Worm (Caenorhabditis elegans) whole organism, young adult: ENCODE measurements around the gene dsl-3.

Experiments used
- B0035.1 ChIP-seq: sonication (generic microtip); optimal IDR thresholded peaks from 2 replicates; lab custom pipeline; 2016; ENCODE audit warnings: missing genetic modification characterization, mild to moderate bottlenecking, missing compliant biosample characterization, missing genotype, missing genetic modification reagents
- B0261.1 ChIP-seq: sonication (generic microtip); optimal IDR thresholded peaks from 2 replicates; lab custom pipeline; 2016; ENCODE audit warnings: mild to moderate bottlenecking, missing genetic modification characterization, moderate library complexity, missing compliant biosample characterization
- D2030.7 ChIP-seq: fragments of 200-800 bp; sonication (Bioruptor generic); IDR thresholded peaks from 2 replicates; pipeline ENCODE4 v1.3.6; 2022; ENCODE audit warnings: missing genetic modification reagents, missing genetic modification characterization, missing compliant biosample characterization
- F22D6.2 ChIP-seq: sonication (generic microtip); optimal IDR thresholded peaks from 2 replicates; lab custom pipeline; 2016; ENCODE audit warnings: mild to moderate bottlenecking, missing genetic modification characterization, missing compliant biosample characterization
- F23B12.7 ChIP-seq: sonication (generic microtip); optimal IDR thresholded peaks from 2 replicates; lab custom pipeline; 2017; ENCODE audit warnings: missing genetic modification characterization, mild to moderate bottlenecking, missing compliant biosample characterization, antibody characterized with exemption, moderate library complexity; ENCODE audit not compliant: insufficient read depth
- F39B2.1 ChIP-seq: fragments of 200-800 bp; sonication (Bioruptor generic); IDR thresholded peaks from 2 replicates; pipeline ENCODE4 v1.3.6; 2022; ENCODE audit warnings: missing genetic modification reagents, missing genetic modification characterization, missing compliant biosample characterization
- F49E8.2 ChIP-seq: sonication (generic microtip); optimal IDR thresholded peaks from 3 replicates; lab custom pipeline; 2017; ENCODE audit warnings: missing genetic modification characterization, mild to moderate bottlenecking, missing compliant biosample characterization, antibody characterized with exemption, moderate library complexity; ENCODE audit not compliant: insufficient read depth
- F52B5.7 ChIP-seq: sonication (generic microtip); optimal IDR thresholded peaks from 2 replicates; lab custom pipeline; 2016; ENCODE audit warnings: mild to moderate bottlenecking, missing genetic modification characterization, missing compliant biosample characterization
- F55B11.4 ChIP-seq: sonication (generic microtip); optimal IDR thresholded peaks from 2 replicates; lab custom pipeline; 2016; ENCODE audit warnings: missing compliant biosample characterization, missing genetic modification characterization, borderline replicate concordance; ENCODE audit not compliant: insufficient read depth
- F57C9.4 ChIP-seq: sonication (generic microtip); optimal IDR thresholded peaks from 2 replicates; lab custom pipeline; 2017; ENCODE audit warnings: mild to moderate bottlenecking, missing genetic modification characterization, missing compliant biosample characterization
- K11D2.4 ChIP-seq: fragments of 200-800 bp; sonication (Bioruptor generic); IDR thresholded peaks from 2 replicates; pipeline ENCODE4 v1.3.6; 2022; ENCODE audit warnings: missing genetic modification reagents, missing genetic modification characterization, missing compliant biosample characterization
- T07F8.4 ChIP-seq: sonication (generic microtip); optimal IDR thresholded peaks from 2 replicates; lab custom pipeline; 2016; ENCODE audit warnings: mild to moderate bottlenecking, missing genetic modification characterization, moderate library complexity, missing compliant biosample characterization
- T26A5.8 ChIP-seq: sonication (generic microtip); optimal IDR thresholded peaks from 2 replicates; lab custom pipeline; 2016; ENCODE audit warnings: missing genetic modification characterization, missing compliant biosample characterization
- Y79H2A.3 ChIP-seq: fragments of 200-800 bp; sonication (Bioruptor generic); conservative IDR thresholded peaks from 2 replicates; pipeline ENCODE4 v1.3.6; 2022; ENCODE audit warnings: missing genetic modification reagents, missing genetic modification characterization, missing compliant biosample characterization
- akir-1 ChIP-seq: fragments of 200-800 bp; sonication (Bioruptor generic); optimal IDR thresholded peaks from 2 replicates; lab custom pipeline; 2018; ENCODE audit warnings: mild to moderate bottlenecking, missing genetic modification characterization, moderate library complexity, missing compliant biosample characterization
- aptf-3 ChIP-seq: fragments of 200-800 bp; sonication (Bioruptor generic); IDR thresholded peaks from 2 replicates; pipeline ENCODE4 v1.3.6; 2022; ENCODE audit warnings: missing genetic modification characterization, missing compliant biosample characterization
- athp-1 ChIP-seq: sonication (generic microtip); optimal IDR thresholded peaks from 2 replicates; lab custom pipeline; 2017; ENCODE audit warnings: mild to moderate bottlenecking, missing genetic modification characterization, missing compliant biosample characterization
- attf-5 ChIP-seq: fragments of 200-800 bp; sonication (Bioruptor generic); optimal IDR thresholded peaks from 2 replicates; lab custom pipeline; 2018; ENCODE audit warnings: mild to moderate bottlenecking, missing genetic modification characterization, missing compliant biosample characterization
- bed-2 ChIP-seq: fragments of 200-800 bp; sonication (Bioruptor generic); IDR thresholded peaks from 2 replicates; pipeline ENCODE4 v1.3.6; 2022; ENCODE audit warnings: missing genetic modification reagents, missing genetic modification characterization, missing compliant biosample characterization
- ccch-3 ChIP-seq: fragments of 200-800 bp; sonication (Bioruptor generic); optimal IDR thresholded peaks from 2 replicates; lab custom pipeline; 2018; ENCODE audit warnings: mild to moderate bottlenecking, missing genetic modification characterization, missing compliant biosample characterization
- ceh-79 ChIP-seq: sonication (generic microtip); optimal IDR thresholded peaks from 2 replicates; lab custom pipeline; 2017; ENCODE audit warnings: mild to moderate bottlenecking, missing genetic modification characterization, missing compliant biosample characterization
- dpl-1 ChIP-seq: fragments of 150-350 bp; optimal IDR thresholded peaks from 2 replicates; lab custom pipeline; 2014; ENCODE audit warnings: missing biosample characterization, missing genetic modification reagents, missing genetic modification characterization
- efl-1 ChIP-seq: fragments of 150-350 bp; optimal IDR thresholded peaks from 2 replicates; lab custom pipeline; 2014; ENCODE audit warnings: missing biosample characterization, missing genetic modification reagents, missing genetic modification characterization
- egrh-3 ChIP-seq: fragments of 200-800 bp; sonication (Bioruptor generic); IDR thresholded peaks from 2 replicates; pipeline ENCODE4 v1.3.6; 2022; ENCODE audit warnings: missing genetic modification reagents, missing genetic modification characterization, missing compliant biosample characterization
- ets-4 ChIP-seq: fragments of 200-800 bp; sonication (Bioruptor generic); optimal IDR thresholded peaks from 2 replicates; lab custom pipeline; 2018; ENCODE audit warnings: mild to moderate bottlenecking, missing genetic modification characterization, missing compliant biosample characterization
- gei-17 ChIP-seq: fragments of 200-800 bp; sonication (Bioruptor generic); optimal IDR thresholded peaks from 2 replicates; lab custom pipeline; 2018; ENCODE audit warnings: mild to moderate bottlenecking, missing genetic modification characterization, missing compliant biosample characterization
- hlh-26 ChIP-seq: fragments of 200-800 bp; sonication (Bioruptor generic); conservative IDR thresholded peaks from 2 replicates; pipeline ENCODE4 v1.3.6; 2022; ENCODE audit warnings: missing genetic modification reagents, missing genetic modification characterization, missing compliant biosample characterization
- hmg-1.2 ChIP-seq: fragments of 200-800 bp; sonication (Bioruptor generic); IDR thresholded peaks from 2 replicates; pipeline ENCODE4 v1.3.6; 2022; ENCODE audit warnings: missing genetic modification reagents, missing genetic modification characterization, missing compliant biosample characterization
- hrde-1 ChIP-seq: sonication (generic microtip); optimal IDR thresholded peaks from 2 replicates; lab custom pipeline; 2016; ENCODE audit warnings: missing genetic modification characterization, mild to moderate bottlenecking, missing compliant biosample characterization, moderate library complexity, missing genotype, missing genetic modification reagents, borderline replicate concordance
- lag-1 ChIP-seq: fragments of 200-800 bp; sonication (Bioruptor generic); IDR thresholded peaks from 2 replicates; pipeline ENCODE4 v1.3.6; 2022; ENCODE audit warnings: missing genetic modification reagents, missing genetic modification characterization, missing compliant biosample characterization
- let-526 ChIP-seq: fragments of 200-800 bp; sonication (Bioruptor generic); IDR thresholded peaks from 2 replicates; pipeline ENCODE4 v1.3.6; 2022; ENCODE audit warnings: missing genetic modification reagents, missing genetic modification characterization, missing compliant biosample characterization
- lin-35 ChIP-seq, 3 experiments: fragments of 150-350 bp in 2 of 3; sonication (generic microtip) in 1 of 3; optimal IDR thresholded peaks; 2 replicates each; lab custom pipeline; 2014 to 2018; ENCODE audit warnings: missing biosample characterization in 3 of 3, missing genetic modification characterization in 3 of 3, missing genetic modification reagents in 3 of 3
- lsl-1 ChIP-seq: fragments of 200-800 bp; sonication (Bioruptor generic); optimal IDR thresholded peaks from 2 replicates; lab custom pipeline; 2018; ENCODE audit warnings: mild to moderate bottlenecking, missing genetic modification characterization, moderate library complexity, missing compliant biosample characterization
- lsy-27 ChIP-seq: sonication (generic microtip); optimal IDR thresholded peaks from 2 replicates; lab custom pipeline; 2017; ENCODE audit warnings: missing genetic modification characterization, mild to moderate bottlenecking, missing compliant biosample characterization, antibody characterized with exemption, missing genotype, borderline replicate concordance; ENCODE audit not compliant: insufficient read depth
- madf-8 ChIP-seq: fragments of 200-800 bp; sonication (Bioruptor generic); conservative IDR thresholded peaks from 2 replicates; pipeline ENCODE4 v1.3.6; 2022; ENCODE audit warnings: missing genetic modification reagents, missing genetic modification characterization, missing compliant biosample characterization
- mes-4 ChIP-seq: sonication (generic microtip); optimal IDR thresholded peaks from 2 replicates; lab custom pipeline; 2016; ENCODE audit warnings: missing genotype, missing genetic modification characterization, missing compliant biosample characterization
- mxl-1 ChIP-seq: sonication (generic microtip); optimal IDR thresholded peaks from 2 replicates; lab custom pipeline; 2016; ENCODE audit warnings: missing genetic modification characterization, missing compliant biosample characterization
- nfya-1 ChIP-seq: sonication (generic microtip); optimal IDR thresholded peaks from 2 replicates; lab custom pipeline; 2017; ENCODE audit warnings: antibody characterized with exemption, missing compliant biosample characterization, missing genetic modification characterization, borderline replicate concordance; ENCODE audit not compliant: insufficient read depth
- nhr-90 ChIP-seq: sonication (generic microtip); optimal IDR thresholded peaks from 2 replicates; lab custom pipeline; 2016; ENCODE audit warnings: missing genotype, mild to moderate bottlenecking, missing genetic modification characterization, missing compliant biosample characterization
- rcor-1 ChIP-seq: fragments of 200-800 bp; sonication (Bioruptor generic); IDR thresholded peaks from 2 replicates; pipeline ENCODE4 v1.3.6; 2022; ENCODE audit warnings: missing genetic modification reagents, missing genetic modification characterization, missing compliant biosample characterization
- rec-8 ChIP-seq, 2 experiments: sonication (generic microtip); optimal IDR thresholded peaks; 2 replicates each; lab custom pipeline; 2016; ENCODE audit warnings: mild to moderate bottlenecking in 2 of 2, missing genetic modification characterization in 2 of 2, missing genetic modification reagents in 2 of 2, missing genotype in 2 of 2, missing biosample characterization in 1 of 2, missing compliant biosample characterization in 1 of 2, moderate library complexity in 1 of 2
- sea-2 ChIP-seq: fragments of 200-800 bp; sonication (Bioruptor generic); IDR thresholded peaks from 2 replicates; pipeline ENCODE4 v1.3.6; 2022; ENCODE audit warnings: missing genetic modification characterization, missing compliant biosample characterization
- snpc-3.4 ChIP-seq: sonication (generic microtip); optimal IDR thresholded peaks from 2 replicates; lab custom pipeline; 2017; ENCODE audit warnings: missing genetic modification characterization, mild to moderate bottlenecking, missing compliant biosample characterization, antibody characterized with exemption, moderate library complexity, missing genotype, missing genetic modification reagents
- xnd-1 ChIP-seq: sonication (generic microtip); optimal IDR thresholded peaks from 2 replicates; lab custom pipeline; 2016; ENCODE audit warnings: missing genotype, missing genetic modification reagents, missing genetic modification characterization, missing compliant biosample characterization
- ztf-22 ChIP-seq: fragments of 200-800 bp; sonication (Bioruptor generic); optimal IDR thresholded peaks from 2 replicates; lab custom pipeline; 2018; ENCODE audit warnings: mild to moderate bottlenecking, missing genetic modification characterization, moderate library complexity, missing compliant biosample characterization
- ztf-6 ChIP-seq: fragments of 200-800 bp; sonication (Bioruptor generic); IDR thresholded peaks from 2 replicates; pipeline ENCODE4 v1.3.6; 2022; ENCODE audit warnings: missing genetic modification reagents, missing genetic modification characterization, missing compliant biosample characterization

The dsl-3 gene

ce11 chrIV:1659045-1659741 is 49.1 kb downstream of the dsl-3 start, which contains the start of gene rps-28 (continued):
- TF ChIP-seq lsy-27 (tag; lab: Kevin White, UChicago), result peak; percentile 70
- no peak for TF ChIP-seq T26A5.8 (tag; lab: Kevin White, UChicago)
- TF ChIP-seq mxl-1 (tag; lab: Kevin White, UChicago), result no peak
- TF ChIP-seq sea-2 (GFP tag; lab: Robert Waterston, UW), result no peak
- TF ChIP-seq Y79H2A.3 (GFP tag; lab: Robert Waterston, UW), result no peak; the same call in 1 of the 2 replicates
- no peak for TF ChIP-seq hlh-26 (GFP tag; lab: Robert Waterston, UW)
- peak; percentile 99 for TF ChIP-seq attf-5 (GFP tag; lab: Kevin White, UChicago)
- TF ChIP-seq D2030.7, result peak; percentile 94
- TF ChIP-seq B0261.1 (tag; lab: Kevin White, UChicago), result peak; percentile 27
- peak; percentile 92 for TF ChIP-seq K11D2.4 (GFP tag; lab: Robert Waterston, UW)
- peak; percentile 67 for TF ChIP-seq nhr-90 (tag; lab: Kevin White, UChicago)
- no peak for TF ChIP-seq akir-1 (GFP tag; lab: Kevin White, UChicago)
- TF ChIP-seq gei-17 (GFP tag; lab: Kevin White, UChicago), result peak; percentile 47
- no peak for TF ChIP-seq ccch-3 (GFP tag; lab: Kevin White, UChicago)
- peak; percentile 97 for TF ChIP-seq F49E8.2 (tag; lab: Kevin White, UChicago)
- TF ChIP-seq ceh-79 (tag; lab: Kevin White, UChicago), result no peak
- TF ChIP-seq F23B12.7 (tag; lab: Kevin White, UChicago), result peak; percentile 97
- TF ChIP-seq efl-1 (GFP tag; lab: Kevin White, UChicago), result peak; percentile 76
- TF ChIP-seq athp-1 (tag; lab: Kevin White, UChicago), result peak; percentile 99
- TF ChIP-seq rcor-1 (GFP tag; lab: Robert Waterston, UW), result peak; percentile 95
- TF ChIP-seq mes-4 (tag; lab: Kevin White, UChicago), result no peak
- TF ChIP-seq ztf-6 (GFP tag; lab: Robert Waterston, UW), result peak; percentile 83; the same call in 1 of the 2 replicates
- TF ChIP-seq ets-4, result peak; percentile 23
- TF ChIP-seq bed-2 (GFP tag; lab: Robert Waterston, UW), result no peak
- peak; percentile 77 for TF ChIP-seq dpl-1
- peak; percentile 57 for TF ChIP-seq F22D6.2 (tag; lab: Kevin White, UChicago)
- TF ChIP-seq lag-1 (GFP tag; lab: Robert Waterston, UW), result no peak
- TF ChIP-seq rec-8 (tag; optimal IDR thresholded peaks at IDR 0.05; lab: Kevin White, UChicago), result peak; percentile 27 to 29
- peak; percentile 85 for TF ChIP-seq let-526 (GFP tag; lab: Robert Waterston, UW)
- no peak for TF ChIP-seq F55B11.4
- peak; percentile 76 for TF ChIP-seq snpc-3.4 (tag; lab: Kevin White, UChicago)
- no peak for TF ChIP-seq nfya-1
- peak; percentile 69 for TF ChIP-seq ztf-22 (GFP tag; lab: Kevin White, UChicago)
- peak; percentile 86 for TF ChIP-seq lsl-1 (GFP tag; lab: Kevin White, UChicago)
- peak; percentile 47 for TF ChIP-seq xnd-1 (tag; lab: Kevin White, UChicago)
- peak; percentile 44 for TF ChIP-seq madf-8 (GFP tag; lab: Robert Waterston, UW)
- no peak for TF ChIP-seq F57C9.4 (tag; lab: Kevin White, UChicago)
- TF ChIP-seq F52B5.7 (tag; lab: Kevin White, UChicago), result peak; percentile 17
- no peak for TF ChIP-seq aptf-3 (GFP tag; lab: Robert Waterston, UW)
- peak; percentile 60 for TF ChIP-seq egrh-3
- TF ChIP-seq hmg-1.2 (GFP tag; lab: Robert Waterston, UW), result peak; percentile 83
- no peak for TF ChIP-seq F39B2.1 (GFP tag; lab: Robert Waterston, UW)
- peak in 2 of 3 experiments; percentile 77 to 91 for TF ChIP-seq lin-35 (GFP tag; optimal IDR thresholded peaks at IDR 0.05; lab: Kevin White, UChicago)
- TF ChIP-seq hrde-1, result peak; percentile 16
- peak; percentile 67 for TF ChIP-seq B0035.1 (tag; lab: Kevin White, UChicago)
- TF ChIP-seq T07F8.4, result peak; percentile 11
